Fruit fly (Drosophila melanogaster): Measurements from ENCODE around the gene Arpc5.

DNA sequence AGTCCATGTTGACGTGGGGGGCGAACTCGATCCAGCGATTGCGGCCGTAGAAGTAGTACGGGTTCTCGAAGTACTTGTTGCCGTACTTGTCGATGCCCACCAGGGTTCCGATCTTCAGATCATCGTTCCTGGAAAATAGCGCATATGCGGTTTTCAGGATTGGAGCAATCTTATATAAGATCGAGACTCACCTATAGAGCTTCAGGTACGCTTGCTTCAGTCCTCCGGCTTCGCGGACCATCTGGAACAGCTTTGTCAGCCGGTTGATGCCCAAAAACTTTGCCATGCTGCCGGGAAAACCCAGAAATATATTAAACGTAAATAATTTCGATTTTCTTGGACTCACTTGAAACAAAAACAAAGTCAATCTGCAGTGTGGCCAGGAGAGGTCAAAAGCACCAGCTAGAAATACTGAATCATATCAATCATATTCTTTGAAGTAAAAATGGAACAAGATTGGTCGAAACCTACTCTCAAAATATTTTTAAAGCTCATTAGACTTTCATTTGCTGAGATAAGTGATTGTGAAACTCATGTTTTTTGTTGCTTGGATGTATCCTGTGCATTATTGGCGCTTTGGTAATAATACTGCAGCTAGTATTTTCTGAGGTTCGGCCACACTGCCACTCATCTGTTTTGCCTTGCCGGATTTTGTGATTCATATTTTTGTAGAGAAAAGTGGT, at the start of gene Arpc5, which contains the start of gene ND-B17.2:
- TF ChIP-seq CTCF (optimal IDR thresholded peaks at IDR 0.05): no peak
- TF ChIP-seq CG8478 (optimal IDR thresholded peaks at IDR 0.05): no peak
